Worm (Caenorhabditis elegans) whole organism, early embryonic: Measurements from ENCODE around the gene nspc-10.
A peak's percentile ranks its signal among the peaks of the same experiment; 100 is the strongest.

Source experiments
- B0310.2 ChIP-seq: sonication (generic microtip); optimal IDR thresholded peaks from 2 replicates; lab custom pipeline; 2016; ENCODE audit warnings: mild to moderate bottlenecking, missing genetic modification characterization, missing compliant biosample characterization
- F13C5.2 ChIP-seq: sonication (generic microtip); optimal IDR thresholded peaks from 2 replicates; lab custom pipeline; 2017; ENCODE audit warnings: mild to moderate bottlenecking, missing genetic modification characterization, inconsistent platforms, missing compliant biosample characterization
- ama-1 ChIP-seq: fragments of 150-350 bp; optimal IDR thresholded peaks from 2 replicates; lab custom pipeline; 2014
- ceh-13 ChIP-seq: fragments of 200-800 bp; sonication (Bioruptor generic); optimal IDR thresholded peaks from 2 replicates; lab custom pipeline; 2018; ENCODE audit warnings: mild to moderate bottlenecking, missing genetic modification characterization, missing compliant biosample characterization
- flt-1 ChIP-seq: fragments of 200-800 bp; sonication (Bioruptor generic); IDR thresholded peaks from 2 replicates; pipeline ENCODE4 v1.3.6; 2022; ENCODE audit warnings: missing genetic modification characterization, missing compliant biosample characterization
- pes-1 ChIP-seq: fragments of 200-800 bp; sonication (Bioruptor generic); IDR thresholded peaks from 2 replicates; pipeline ENCODE4 v1.3.6; 2022; ENCODE audit warnings: missing genetic modification reagents, missing genetic modification characterization, missing compliant biosample characterization
- scrt-1 ChIP-seq: fragments of 200-800 bp; sonication (Bioruptor generic); IDR thresholded peaks from 2 replicates; pipeline ENCODE4 v1.3.6; 2022; ENCODE audit warnings: missing genetic modification characterization, missing compliant biosample characterization
- tbx-11 ChIP-seq: fragments of 200-800 bp; sonication (Bioruptor generic); IDR thresholded peaks from 2 replicates; pipeline ENCODE4 v1.3.6; 2022; ENCODE audit warnings: missing genetic modification characterization, missing compliant biosample characterization
- tra-4 ChIP-seq: sonication (generic microtip); optimal IDR thresholded peaks from 2 replicates; lab custom pipeline; 2017; ENCODE audit warnings: missing genetic modification characterization, missing compliant biosample characterization

- TF ChIP-seq scrt-1, result no peak
- no peak for TF ChIP-seq ama-1 (lab: Kevin White, UChicago)
- TF ChIP-seq tbx-11 (GFP tag; lab: Robert Waterston, UW), result peak; percentile 69
- TF ChIP-seq flt-1 (GFP tag; lab: Robert Waterston, UW), result no peak
- no peak; the same call in 1 of the 2 replicates for TF ChIP-seq pes-1 (GFP tag; lab: Robert Waterston, UW)
- TF ChIP-seq F13C5.2 (tag; lab: Kevin White, UChicago), result no peak
- no peak for TF ChIP-seq ceh-13 (GFP tag; lab: Kevin White, UChicago)
- TF ChIP-seq B0310.2 (tag; lab: Kevin White, UChicago), result no peak
- TF ChIP-seq tra-4 (tag; lab: Kevin White, UChicago), result no peak
Observed at ce11 chrX:12347822-12348221, 4.4 kb downstream of the nspc-10 start.
